Worm (Caenorhabditis elegans): Measurements from ENCODE around the gene oig-8.

Gene oig-8

DNA sequence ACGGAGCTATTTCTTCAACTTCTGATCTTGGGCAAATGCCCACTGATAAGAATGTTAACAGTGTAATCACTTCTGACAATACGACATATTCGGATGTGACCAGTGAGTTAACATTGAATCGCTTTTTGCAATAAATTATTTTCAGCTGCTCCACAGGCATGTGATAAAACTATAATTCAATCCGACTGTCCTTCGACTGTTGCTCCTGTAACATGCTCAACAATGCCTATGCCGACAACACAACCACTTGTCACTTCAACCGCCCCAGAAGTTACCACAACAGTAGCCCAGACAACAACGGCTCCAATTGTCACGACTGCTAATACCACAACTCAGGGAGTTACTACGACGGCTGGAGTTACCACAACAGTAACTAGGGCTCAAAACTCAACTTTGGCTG, 18.6 kb upstream of the oig-8 start:
- no peak for TF ChIP-seq ztf-29 (GFP tag; IDR thresholded peaks at IDR 0.05)
- TF ChIP-seq tab-1 (GFP tag; IDR thresholded peaks at IDR 0.05) = no peak
- no peak for TF ChIP-seq klf-2 (GFP tag; conservative IDR thresholded peaks at IDR 0.05)
- TF ChIP-seq med-1 (GFP tag; optimal IDR thresholded peaks at IDR 0.05; ENCODE audit: insufficient read depth) = no peak

DNA sequence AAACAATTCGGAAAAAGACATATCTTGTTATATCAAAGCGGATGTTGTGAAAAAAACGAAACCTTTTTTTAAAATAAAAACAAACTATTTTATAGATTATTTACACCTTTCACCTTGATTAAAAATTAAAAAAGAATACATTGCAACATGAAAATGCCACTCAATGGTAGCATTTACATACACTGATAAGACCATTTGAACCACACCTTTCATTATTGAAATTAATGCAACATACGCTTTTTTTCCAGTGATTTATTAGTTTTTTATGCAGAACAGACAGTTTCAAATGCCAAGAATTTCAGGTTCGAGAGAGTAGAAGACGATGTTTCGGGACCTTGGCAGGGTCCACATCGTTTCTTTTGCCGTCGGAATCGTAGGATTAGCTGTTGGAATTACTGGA, 17.7 kb upstream of the oig-8 start, which contains the start of gene T19D12.1:
Gene T19D12.1, plus strand, starts transcription at position 301 of the 400 bp plus-strand sequence.
- TF ChIP-seq flt-1 (GFP tag; IDR thresholded peaks at IDR 0.05) = no peak
- no peak for TF ChIP-seq ztf-23 (GFP tag; IDR thresholded peaks at IDR 0.05)
- no peak for TF ChIP-seq T22C8.4 (GFP tag; IDR thresholded peaks at IDR 0.05)
- no peak for TF ChIP-seq klf-2 (GFP tag; conservative IDR thresholded peaks at IDR 0.05)
- TF ChIP-seq ztf-29 (GFP tag; IDR thresholded peaks at IDR 0.05) = no peak
- TF ChIP-seq ref-1 (GFP tag; conservative IDR thresholded peaks at IDR 0.05) = no peak
- TF ChIP-seq cog-1 (tag; optimal IDR thresholded peaks at IDR 0.05) = no peak
- TF ChIP-seq med-1 (GFP tag; optimal IDR thresholded peaks at IDR 0.05; ENCODE audit: insufficient read depth) = no peak
- no peak for TF ChIP-seq tab-1 (GFP tag; IDR thresholded peaks at IDR 0.05)

DNA sequence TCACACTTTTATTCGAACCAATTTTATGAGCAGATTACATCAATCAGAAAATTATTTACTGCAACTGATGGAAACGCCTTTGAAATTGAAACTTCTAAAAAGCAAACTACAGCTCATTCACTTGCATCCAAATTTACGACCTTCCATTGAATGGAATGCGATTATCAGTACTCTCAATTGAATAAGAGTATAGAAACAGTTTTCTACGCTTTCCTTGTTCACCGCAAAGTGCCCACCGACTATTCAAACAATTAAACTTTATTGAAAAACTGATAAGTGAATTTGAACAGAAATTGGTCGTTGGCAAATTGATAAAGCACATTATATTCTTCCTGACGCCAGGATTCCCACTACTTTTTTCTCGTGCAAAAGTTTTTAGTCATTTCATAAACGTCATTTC, 17.0 kb upstream of the oig-8 start:
- no peak for TF ChIP-seq cog-1 (tag; optimal IDR thresholded peaks at IDR 0.05)
- TF ChIP-seq T22C8.4 (GFP tag; IDR thresholded peaks at IDR 0.05) = no peak
- TF ChIP-seq med-1 (GFP tag; optimal IDR thresholded peaks at IDR 0.05; ENCODE audit: insufficient read depth) = no peak
- TF ChIP-seq ztf-29 (GFP tag; IDR thresholded peaks at IDR 0.05) = no peak
- TF ChIP-seq ztf-23 (GFP tag; IDR thresholded peaks at IDR 0.05) = no peak

DNA sequence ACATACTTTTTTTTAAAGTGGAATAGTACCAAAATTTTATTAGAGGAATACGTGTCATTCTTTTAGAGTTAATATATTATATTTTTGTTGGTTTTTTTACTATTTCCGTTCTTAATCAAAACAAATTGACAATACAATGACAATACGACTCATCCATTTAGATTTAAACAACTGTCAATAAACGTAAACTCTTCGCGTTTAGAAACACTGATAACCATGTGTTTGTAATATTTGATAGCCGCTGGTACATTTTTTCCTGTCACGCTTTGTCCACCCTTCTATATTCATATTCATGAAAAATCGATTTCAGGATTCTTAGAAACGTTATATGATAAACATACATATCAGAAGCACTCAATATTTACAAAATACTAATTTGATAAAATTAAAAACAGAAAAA, 14.9 kb upstream of the oig-8 start:
- TF ChIP-seq med-1 (GFP tag; optimal IDR thresholded peaks at IDR 0.05; ENCODE audit: insufficient read depth) (no peak), ztf-29 (GFP tag; IDR thresholded peaks at IDR 0.05) (no peak), ref-1 (GFP tag; conservative IDR thresholded peaks at IDR 0.05) (no peak), flt-1 (GFP tag; IDR thresholded peaks at IDR 0.05) (no peak), tab-1 (GFP tag; IDR thresholded peaks at IDR 0.05) (no peak), T22C8.4 (GFP tag; IDR thresholded peaks at IDR 0.05) (no peak), cog-1 (tag; optimal IDR thresholded peaks at IDR 0.05) (no peak), klf-2 (GFP tag; conservative IDR thresholded peaks at IDR 0.05) (no peak), ztf-23 (GFP tag; IDR thresholded peaks at IDR 0.05) (no peak)

DNA sequence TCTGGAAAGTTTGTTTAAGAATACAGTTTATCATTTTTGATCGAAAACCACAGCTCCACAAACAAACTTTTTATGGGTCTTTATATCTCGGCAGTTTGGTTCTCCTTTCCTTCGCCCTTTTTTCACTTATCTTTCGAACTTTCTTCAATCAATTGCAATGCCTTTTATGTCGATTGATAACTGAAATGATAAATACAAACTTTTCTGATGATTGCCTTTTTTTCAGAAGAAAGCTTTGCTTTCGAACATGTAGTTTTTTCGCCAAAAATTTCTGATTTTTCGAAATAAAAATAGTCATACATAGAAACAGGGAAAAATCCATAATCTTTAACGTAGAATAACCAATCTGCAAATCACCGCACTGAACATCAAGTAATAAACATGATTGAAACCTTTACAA, 12.3 kb upstream of the oig-8 start, which contains the start of gene T19D12.2:
Gene T19D12.2, plus strand, starts transcription at position 125 of the 400 bp plus-strand sequence.
- TF ChIP-seq tab-1 (GFP tag; IDR thresholded peaks at IDR 0.05) (no peak), ztf-29 (GFP tag; IDR thresholded peaks at IDR 0.05) (no peak)

DNA sequence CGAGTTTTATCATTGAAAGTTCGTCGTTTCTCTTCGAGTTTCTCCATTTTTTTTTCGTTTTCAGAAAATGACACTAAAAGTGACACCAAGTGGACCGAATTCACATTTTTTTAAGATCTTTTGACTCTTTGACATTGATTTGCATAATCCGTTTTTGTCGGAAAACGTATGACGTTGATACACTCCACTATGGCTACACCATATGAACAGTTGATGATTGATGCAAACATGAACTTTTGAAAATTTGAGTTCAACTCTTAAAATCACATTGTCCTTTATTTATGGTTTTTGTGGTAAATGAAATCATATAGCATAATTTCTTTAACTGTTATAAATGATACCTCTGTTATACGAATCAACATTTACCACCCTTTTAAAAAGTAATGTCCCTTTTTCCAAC, 9.8 kb upstream of the oig-8 start, which contains the start of gene T19D12.10:
Gene T19D12.10, minus strand, starts transcription at position 101 of the 400 bp plus-strand sequence.
- no peak for TF ChIP-seq ref-1 (GFP tag; conservative IDR thresholded peaks at IDR 0.05)

DNA sequence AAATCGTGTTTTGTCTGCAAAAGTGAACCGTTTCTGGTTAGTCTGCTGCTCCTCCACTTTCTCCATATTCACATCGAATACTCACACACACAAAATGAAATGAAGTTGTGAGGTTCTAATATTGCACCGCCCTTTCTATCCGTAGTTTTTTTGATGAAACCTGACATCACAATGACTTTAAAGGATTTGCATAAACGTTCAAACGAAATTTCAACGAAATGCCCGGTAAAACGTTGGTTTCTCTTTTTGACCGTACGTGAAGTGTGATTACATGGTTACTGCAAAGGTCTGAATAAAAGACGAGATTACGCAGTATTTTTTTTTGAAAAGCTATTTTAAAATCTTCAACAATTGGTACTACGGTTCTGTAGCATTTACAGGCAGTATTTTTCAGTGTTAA, 5.4 kb upstream of the oig-8 start, which contains the start of gene T19D12.9:
Gene T19D12.9, minus strand, starts transcription at position 101 of the 400 bp plus-strand sequence.
- TF ChIP-seq med-1 (GFP tag; optimal IDR thresholded peaks at IDR 0.05; ENCODE audit: insufficient read depth) (no peak), ztf-29 (GFP tag; IDR thresholded peaks at IDR 0.05) (no peak)

DNA sequence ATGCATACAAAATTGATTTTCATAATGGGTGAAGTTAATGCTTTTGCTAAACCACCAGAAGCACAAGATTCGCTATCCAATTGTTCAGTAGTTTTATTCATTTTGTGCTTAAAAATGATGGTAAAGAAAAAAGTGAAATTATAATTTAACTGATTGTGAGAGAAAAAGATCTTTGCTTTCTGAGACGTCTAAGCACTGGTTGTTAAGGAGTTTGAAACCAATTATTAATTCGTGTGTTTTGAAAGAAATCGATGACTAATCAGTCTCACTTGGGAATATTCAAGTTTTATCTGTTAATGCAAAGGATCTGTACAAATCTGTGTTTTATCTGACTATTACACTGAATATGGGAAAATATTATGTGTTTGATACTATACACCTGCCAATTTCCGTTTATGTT, 2.8 kb upstream of the oig-8 start, which contains the start of gene sra-26:
Gene sra-26, minus strand, starts transcription at position 101 of the 400 bp plus-strand sequence.
- TF ChIP-seq ztf-29 (GFP tag; IDR thresholded peaks at IDR 0.05) (no peak), tab-1 (GFP tag; IDR thresholded peaks at IDR 0.05) (no peak), cog-1 (tag; optimal IDR thresholded peaks at IDR 0.05) (no peak), T22C8.4 (GFP tag; IDR thresholded peaks at IDR 0.05) (no peak), ztf-23 (GFP tag; IDR thresholded peaks at IDR 0.05) (no peak)

DNA sequence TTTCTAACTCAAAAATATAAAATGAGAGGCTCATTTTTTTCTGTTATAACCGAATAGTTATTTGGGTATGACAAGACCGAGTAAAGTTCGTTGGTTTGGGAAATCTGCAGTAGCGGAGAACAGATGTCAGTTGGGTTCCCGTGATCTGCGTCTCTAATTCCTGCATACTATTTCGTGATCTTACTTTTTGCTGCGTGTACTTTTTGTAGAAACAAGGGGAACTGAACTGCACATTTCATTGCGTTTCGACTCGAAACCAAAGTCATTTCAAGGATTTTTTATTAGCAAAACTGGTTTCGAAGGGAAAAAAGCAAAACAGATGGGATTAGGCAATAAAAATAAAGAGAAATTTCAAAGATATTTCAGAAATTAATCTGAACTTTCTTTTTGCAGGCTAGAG, 2.0 kb downstream of the oig-8 start:
- TF ChIP-seq ref-1 (GFP tag; conservative IDR thresholded peaks at IDR 0.05) = no peak
- no peak for TF ChIP-seq T22C8.4 (GFP tag; IDR thresholded peaks at IDR 0.05)
- TF ChIP-seq ztf-29 (GFP tag; IDR thresholded peaks at IDR 0.05) = no peak
- TF ChIP-seq tab-1 (GFP tag; IDR thresholded peaks at IDR 0.05) = no peak
- TF ChIP-seq med-1 (GFP tag; optimal IDR thresholded peaks at IDR 0.05; ENCODE audit: insufficient read depth) = no peak
- TF ChIP-seq flt-1 (GFP tag; IDR thresholded peaks at IDR 0.05) = no peak
- no peak for TF ChIP-seq ztf-23 (GFP tag; IDR thresholded peaks at IDR 0.05)
- TF ChIP-seq klf-2 (GFP tag; conservative IDR thresholded peaks at IDR 0.05) = no peak
- TF ChIP-seq cog-1 (tag; optimal IDR thresholded peaks at IDR 0.05) = no peak

DNA sequence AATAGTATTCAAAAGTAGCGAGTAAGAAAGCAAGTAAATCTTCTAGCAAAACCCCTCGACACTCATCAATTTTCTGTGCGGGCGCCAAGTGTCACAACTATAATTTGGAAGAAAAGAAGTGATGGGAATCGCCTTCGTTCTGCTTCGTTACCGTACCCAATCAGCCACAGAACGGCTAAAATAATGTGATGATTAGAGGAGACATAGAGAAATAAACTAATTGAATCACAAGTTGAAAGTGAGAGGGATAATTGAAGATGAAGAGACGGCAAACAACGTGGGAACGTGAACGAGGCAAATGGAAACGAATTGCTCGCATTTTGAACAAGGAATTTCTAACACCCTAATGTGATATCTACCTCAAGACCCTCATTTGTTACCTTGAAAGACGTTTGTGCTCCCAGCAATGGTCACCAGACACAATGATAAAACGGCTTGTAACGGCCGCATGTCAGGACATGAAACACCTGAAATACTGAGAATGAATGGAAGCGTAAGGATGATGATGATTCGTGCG, 6.2 kb downstream of the oig-8 start, which contains the start of gene T19D12.6:
Gene T19D12.6, minus strand, starts transcription at position 467 of the 517 bp plus-strand sequence.
- no peak for TF ChIP-seq ztf-23 (GFP tag; IDR thresholded peaks at IDR 0.05)
- no peak for TF ChIP-seq cog-1 (tag; optimal IDR thresholded peaks at IDR 0.05)
- TF ChIP-seq ref-1 (GFP tag; conservative IDR thresholded peaks at IDR 0.05) = no peak
- no peak for TF ChIP-seq klf-2 (GFP tag; conservative IDR thresholded peaks at IDR 0.05)
- no peak for TF ChIP-seq med-1 (GFP tag; optimal IDR thresholded peaks at IDR 0.05; ENCODE audit: insufficient read depth)
- TF ChIP-seq ztf-29 (GFP tag; IDR thresholded peaks at IDR 0.05) = no peak
- no peak for TF ChIP-seq T22C8.4 (GFP tag; IDR thresholded peaks at IDR 0.05)
- no peak for TF ChIP-seq flt-1 (GFP tag; IDR thresholded peaks at IDR 0.05)
- no peak for TF ChIP-seq tab-1 (GFP tag; IDR thresholded peaks at IDR 0.05)

DNA sequence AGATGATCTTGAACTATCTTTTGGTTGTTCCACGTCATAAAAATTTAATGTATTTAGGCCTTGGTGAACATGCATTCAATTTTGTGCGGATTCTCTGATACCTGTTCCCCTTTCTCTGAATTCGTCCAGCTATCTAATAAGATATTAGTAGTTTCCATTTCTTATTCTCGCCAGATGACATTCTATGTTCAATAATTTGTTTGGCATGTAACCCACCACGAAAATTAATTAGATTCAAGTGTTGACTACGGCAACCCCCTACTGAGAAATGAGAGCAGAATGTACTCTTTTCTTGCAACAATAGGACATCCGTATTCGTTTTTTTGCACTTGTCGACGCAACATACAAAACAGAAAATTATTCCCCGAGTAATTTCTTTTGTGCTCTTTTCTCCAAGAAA, 6.7 kb downstream of the oig-8 start:
- TF ChIP-seq tab-1 (GFP tag; IDR thresholded peaks at IDR 0.05) (no peak), ztf-29 (GFP tag; IDR thresholded peaks at IDR 0.05) (no peak), med-1 (GFP tag; optimal IDR thresholded peaks at IDR 0.05; ENCODE audit: insufficient read depth) (no peak), ref-1 (GFP tag; conservative IDR thresholded peaks at IDR 0.05) (no peak), cog-1 (tag; optimal IDR thresholded peaks at IDR 0.05) (no peak), klf-2 (GFP tag; conservative IDR thresholded peaks at IDR 0.05) (no peak), flt-1 (GFP tag; IDR thresholded peaks at IDR 0.05) (no peak), ztf-23 (GFP tag; IDR thresholded peaks at IDR 0.05) (no peak), T22C8.4 (GFP tag; IDR thresholded peaks at IDR 0.05) (no peak)

Data from whole organism, midembryonic.